Fruit fly (Drosophila melanogaster): ENCODE data around the gene RhoGAP71E.

dm6 chr3L:15565829-15566433, 22.7 kb upstream of the RhoGAP71E start, which contains the start of gene dop:
- no peak for TF ChIP-seq CG8478 (optimal IDR thresholded peaks at IDR 0.05)
- no peak for TF ChIP-seq CTCF (optimal IDR thresholded peaks at IDR 0.05)

Data from S2 (cell line).